Fruit fly (Drosophila melanogaster) whole organism, wandering third instar larva: ENCODE measurements around the gene CG11550.

Experiments used
- N ChIP-seq: fragments of >200 bp; optimal IDR thresholded peaks from 2 replicates; lab custom pipeline; 2018; ENCODE audit warnings: missing biosample characterization, missing external identifiers, missing genetic modification characterization
- OdsH ChIP-seq: fragments of 200-800 bp; sonication (Bioruptor generic); optimal IDR thresholded peaks from 2 replicates; lab custom pipeline; 2016; ENCODE audit warnings: missing biosample characterization, mild to moderate bottlenecking, missing genetic modification characterization
- Vsx2 ChIP-seq: fragments of 200-300, 225-300 bp; sonication (Bioruptor generic); optimal IDR thresholded peaks from 2 replicates; lab custom pipeline; 2018; ENCODE audit warnings: missing biosample characterization, missing genetic modification characterization; ENCODE audit not compliant: partially characterized antibody
- fru ChIP-seq: fragments of 200-800 bp; sonication (Bioruptor generic); optimal IDR thresholded peaks from 3 replicates; lab custom pipeline; 2016; ENCODE audit warnings: missing biosample characterization, mild to moderate bottlenecking, missing genetic modification characterization
- h ChIP-seq: fragments of 200-800 bp; sonication (Bioruptor generic); optimal IDR thresholded peaks from 3 replicates; lab custom pipeline; 2016; ENCODE audit warnings: missing biosample characterization, mild to moderate bottlenecking, missing genetic modification characterization
- pan ChIP-seq: fragments of >200 bp; optimal IDR thresholded peaks from 2 replicates; lab custom pipeline; 2017
- rgr ChIP-seq: fragments of 200-800 bp; sonication (Bioruptor generic); optimal IDR thresholded peaks from 3 replicates; lab custom pipeline; 2016; ENCODE audit warnings: missing biosample characterization, mild to moderate bottlenecking, missing genetic modification characterization
- usp ChIP-seq: fragments of >200 bp; optimal IDR thresholded peaks from 2 replicates; lab custom pipeline; 2017; ENCODE audit warnings: missing biosample characterization, missing genetic modification characterization

DNA sequence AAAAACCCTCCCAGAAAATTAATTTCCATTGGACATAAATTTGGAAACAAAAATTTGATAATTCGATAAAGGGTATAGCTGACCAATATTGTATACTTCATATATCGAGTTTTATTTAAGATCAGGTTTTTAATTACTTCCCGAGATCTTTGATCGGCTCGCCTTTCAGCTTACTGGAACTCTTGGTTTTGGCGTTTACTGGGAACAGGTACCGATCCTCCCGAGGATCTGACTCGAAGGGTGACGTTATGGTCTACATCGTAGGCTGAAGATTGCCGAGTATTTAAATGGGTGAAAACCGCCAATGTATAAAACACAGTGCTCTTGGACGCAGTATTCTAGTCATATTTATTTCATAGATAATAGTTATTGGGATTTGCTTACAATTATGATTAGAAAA, 28.6 kb upstream of the CG11550 start, which contains the start of gene CG42693:
- TF ChIP-seq h (GFP tag; lab: Kevin White, UChicago) (no peak), fru (GFP tag; lab: Kevin White, UChicago) (no peak), pan (lab: Kevin White, UChicago) (no peak), OdsH (no peak), rgr (GFP tag; lab: Kevin White, UChicago) (no peak), usp (GFP tag; lab: Kevin White, UChicago) (no peak), Vsx2 (GFP tag; lab: Kevin White, UChicago) (no peak), N (GFP tag; lab: Kevin White, UChicago) (no peak)
